Worm (Caenorhabditis elegans): ENCODE results near the gene pos-1.

Gene pos-1

DNA sequence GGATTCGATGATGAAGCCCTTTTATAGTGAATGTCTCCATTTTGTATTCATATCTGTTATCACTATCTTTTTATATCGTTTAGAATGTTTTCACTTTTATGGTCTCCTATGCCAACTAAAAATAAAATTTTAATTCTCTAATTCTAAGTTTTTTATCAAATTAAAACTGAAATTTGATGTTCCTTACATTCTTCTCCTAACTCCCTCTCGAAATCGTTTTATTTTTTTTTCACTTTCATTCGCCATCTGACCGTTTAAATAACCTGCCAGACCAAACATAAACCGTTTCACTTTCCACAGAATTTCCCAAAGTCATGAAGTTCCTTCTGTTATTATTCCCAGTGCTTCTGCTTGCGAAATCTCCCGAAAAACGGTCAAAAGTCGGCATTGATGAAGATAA, 34.7 kb upstream of the pos-1 start, which contains the start of gene F52E1.5:
F52E1.5 (plus strand) TSS at position 301 of the 400 bp plus-strand sequence.
- no peak for TF ChIP-seq daf-12 (tag; optimal IDR thresholded peaks at IDR 0.05)
- TF ChIP-seq R02D3.7 (tag; optimal IDR thresholded peaks at IDR 0.05): no peak

DNA sequence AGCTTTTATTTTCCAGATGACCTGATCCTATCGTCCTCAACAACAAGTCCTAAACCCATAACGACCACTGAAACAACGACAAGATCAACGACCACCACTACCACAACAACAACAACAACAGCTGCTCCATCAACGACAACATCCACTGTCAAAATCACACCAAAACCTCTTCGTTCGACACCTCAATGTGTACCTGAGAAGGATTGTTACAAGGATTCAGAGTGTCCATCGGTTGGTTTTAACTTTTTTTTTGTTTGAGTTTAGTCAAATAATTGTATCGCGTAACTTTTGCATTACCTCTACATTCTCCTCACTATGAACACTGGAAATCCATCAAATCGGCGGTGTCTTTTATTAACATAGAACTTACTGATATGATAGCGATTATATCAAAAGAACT, 33.8 kb upstream of the pos-1 start:
- TF ChIP-seq pqm-1 (tag; optimal IDR thresholded peaks at IDR 0.05): no peak
- no peak for TF ChIP-seq ZK546.5 (tag; optimal IDR thresholded peaks at IDR 0.05)
- no peak for TF ChIP-seq skn-1 (tag; optimal IDR thresholded peaks at IDR 0.05)
- no peak for TF ChIP-seq aly-2 (tag; optimal IDR thresholded peaks at IDR 0.05)
- no peak for TF ChIP-seq snpc-4 (tag; optimal IDR thresholded peaks at IDR 0.05)
- TF ChIP-seq ceh-28 (tag; optimal IDR thresholded peaks at IDR 0.05): no peak
- TF ChIP-seq lsy-12 (tag; optimal IDR thresholded peaks at IDR 0.05): no peak
- no peak for TF ChIP-seq nhr-237 (tag; optimal IDR thresholded peaks at IDR 0.05)
- TF ChIP-seq fos-1 (tag; optimal IDR thresholded peaks at IDR 0.05): no peak
- no peak for TF ChIP-seq egl-5 (tag; optimal IDR thresholded peaks at IDR 0.05)
- TF ChIP-seq sea-2 (GFP tag; optimal IDR thresholded peaks at IDR 0.05): no peak
- no peak for TF ChIP-seq nfya-1 (tag; optimal IDR thresholded peaks at IDR 0.05; ENCODE audit: insufficient read depth)
- TF ChIP-seq nhr-11 (tag; optimal IDR thresholded peaks at IDR 0.05): no peak
- no peak for TF ChIP-seq nhr-76 (tag; optimal IDR thresholded peaks at IDR 0.05)
- no peak for TF ChIP-seq ztf-4 (tag; optimal IDR thresholded peaks at IDR 0.05)
- TF ChIP-seq lin-39 (tag; optimal IDR thresholded peaks at IDR 0.05): no peak

DNA sequence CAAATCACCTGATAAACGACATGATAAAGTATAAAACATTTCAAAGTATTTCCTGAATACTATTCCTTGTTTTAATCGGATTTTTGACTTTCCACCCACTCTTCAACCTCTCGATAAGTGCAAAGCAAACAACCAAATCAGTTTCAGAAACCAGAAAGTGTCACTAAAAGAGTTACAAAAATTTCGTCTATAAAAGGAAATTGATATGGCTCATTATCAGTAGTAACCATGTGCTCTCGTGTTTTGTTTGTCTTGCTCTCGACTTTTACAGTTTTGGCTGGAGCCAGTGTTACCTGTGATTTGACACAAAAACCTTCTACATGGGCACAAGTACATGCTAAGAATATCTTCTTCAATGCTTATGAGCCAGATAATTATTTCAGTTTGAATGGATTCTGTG, 30.2 kb upstream of the pos-1 start, which contains the start of gene F52E1.14:
F52E1.14 (plus strand) TSS at position 207 of the 400 bp plus-strand sequence.
- peak; percentile 30 for TF ChIP-seq pha-4 (tag; optimal IDR thresholded peaks at IDR 0.05)
- no peak for TF ChIP-seq ceh-82 (tag; optimal IDR thresholded peaks at IDR 0.05)
- TF ChIP-seq elt-2 (tag; optimal IDR thresholded peaks at IDR 0.05): peak; percentile 94
- no peak for TF ChIP-seq fkh-10 (GFP tag; optimal IDR thresholded peaks at IDR 0.05)
- TF ChIP-seq pqm-1 (tag; optimal IDR thresholded peaks at IDR 0.05): peak; percentile 90

DNA sequence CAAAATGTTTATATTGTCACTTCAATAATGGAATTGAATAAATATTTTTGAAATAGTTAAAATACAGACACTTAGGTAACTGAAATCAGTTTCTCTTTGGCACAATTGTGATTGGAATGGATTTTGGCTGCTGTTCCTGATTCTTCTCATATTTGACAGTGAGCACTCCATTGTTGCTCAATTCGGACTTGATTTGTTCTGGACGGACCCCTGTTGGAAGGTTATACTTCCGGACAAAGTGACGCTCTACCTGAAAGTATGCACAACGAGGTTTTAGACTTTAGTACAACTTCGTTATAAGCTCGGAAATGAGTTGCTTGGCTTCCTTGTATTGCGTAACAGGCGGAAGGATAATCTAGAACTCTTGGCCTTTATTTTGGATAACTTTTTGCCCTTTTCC, 29.1 kb upstream of the pos-1 start:
- TF ChIP-seq mml-1 (tag; optimal IDR thresholded peaks at IDR 0.05) (no peak), fos-1 (tag; optimal IDR thresholded peaks at IDR 0.05) (peak; percentile 47)

DNA sequence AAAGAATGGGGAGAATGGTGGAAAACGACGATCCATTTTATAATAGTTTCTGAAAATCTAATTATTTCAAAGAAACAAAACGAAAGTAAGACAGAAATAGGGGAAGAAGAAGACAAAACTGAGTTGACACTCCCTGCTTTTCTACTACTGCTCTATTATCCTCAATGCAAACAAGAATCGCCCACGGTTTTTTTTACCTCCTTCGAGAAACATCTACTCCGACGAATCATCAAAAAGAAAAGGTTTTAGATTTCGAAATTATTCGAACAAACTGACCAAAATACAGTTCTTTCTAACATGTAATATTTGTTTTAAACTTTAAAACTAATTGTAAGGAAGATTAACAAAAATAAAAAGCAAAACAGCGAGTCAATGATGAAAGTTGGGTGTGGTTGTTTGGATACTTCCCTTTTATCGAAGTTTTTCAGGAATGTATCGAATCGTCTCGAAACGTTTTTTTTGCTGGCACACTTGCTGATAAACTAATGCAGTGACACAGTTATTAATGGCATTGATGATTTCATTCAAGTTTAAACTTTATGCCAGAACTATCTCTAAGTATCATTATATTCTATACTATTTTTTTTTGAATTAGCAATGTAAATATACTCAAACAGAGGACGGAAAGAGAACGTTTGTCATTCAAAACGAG, 27.9 kb upstream of the pos-1 start, which contains the start of gene hsp-17:
hsp-17 (minus strand) TSS at position 51 of the 652 bp plus-strand sequence.
- TF ChIP-seq ztf-4 (tag; optimal IDR thresholded peaks at IDR 0.05) (no peak), skn-1 (tag; optimal IDR thresholded peaks at IDR 0.05) (no peak), tbx-2 (tag; optimal IDR thresholded peaks at IDR 0.05) (no peak), pqm-1 (tag; optimal IDR thresholded peaks at IDR 0.05) (peak; percentile 55), elt-2 (tag; optimal IDR thresholded peaks at IDR 0.05) (peak; percentile 75)

DNA sequence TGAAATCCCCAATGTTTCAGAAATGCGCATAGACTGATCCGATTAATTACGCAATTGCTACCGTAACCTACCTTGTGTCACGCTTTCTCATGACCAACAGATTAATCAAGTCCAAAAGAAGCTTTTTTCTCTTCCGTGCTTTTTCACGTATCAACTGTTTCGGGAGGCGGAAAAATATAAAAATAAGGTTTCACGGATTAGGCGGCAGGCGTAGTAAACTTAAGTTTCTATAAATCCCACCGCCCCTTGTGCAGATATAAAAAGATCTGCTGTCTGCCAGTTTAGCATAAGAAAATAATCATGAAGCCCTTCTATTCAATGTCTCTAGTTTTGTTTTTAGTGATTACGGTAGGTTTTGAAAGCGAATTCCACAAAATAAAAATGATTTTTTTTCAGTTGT, 26.8 kb upstream of the pos-1 start, which contains the start of gene gcy-7:
gcy-7 (plus strand) TSS at position 301 of the 400 bp plus-strand sequence.
- TF ChIP-seq eor-1 (tag; optimal IDR thresholded peaks at IDR 0.05): no peak
- no peak for TF ChIP-seq fos-1 (tag; optimal IDR thresholded peaks at IDR 0.05)
- TF ChIP-seq daf-12 (tag; optimal IDR thresholded peaks at IDR 0.05): no peak
- TF ChIP-seq elt-1 (tag; optimal IDR thresholded peaks at IDR 0.05): no peak
- TF ChIP-seq hmg-11 (tag; optimal IDR thresholded peaks at IDR 0.05): no peak
- TF ChIP-seq nhr-11 (tag; optimal IDR thresholded peaks at IDR 0.05): no peak
- no peak for TF ChIP-seq snpc-4 (tag; optimal IDR thresholded peaks at IDR 0.05)
- no peak for TF ChIP-seq zag-1 (tag; optimal IDR thresholded peaks at IDR 0.05)
- no peak for TF ChIP-seq elt-3 (tag; optimal IDR thresholded peaks at IDR 0.05)
- no peak for TF ChIP-seq aly-2 (tag; optimal IDR thresholded peaks at IDR 0.05)
- no peak for TF ChIP-seq lsy-12 (tag; optimal IDR thresholded peaks at IDR 0.05)
- TF ChIP-seq egl-5 (tag; optimal IDR thresholded peaks at IDR 0.05): no peak
- TF ChIP-seq nhr-67 (tag; optimal IDR thresholded peaks at IDR 0.05): no peak
- no peak for TF ChIP-seq jun-1 (tag; optimal IDR thresholded peaks at IDR 0.05)
- no peak for TF ChIP-seq fkh-10 (GFP tag; optimal IDR thresholded peaks at IDR 0.05)
- no peak for TF ChIP-seq nhr-237 (tag; optimal IDR thresholded peaks at IDR 0.05)

All from whole organism, L3 larva.